4 worm cellular contexts compared by ENCODE assay signal in genomic region chrII:14441144-14441543, ce11.
A peak's percentile ranks its signal among the peaks of the same experiment; 100 is the strongest.
TF ChIP-seq lines count a peak whose summit lies in the region.

Gene smg-8 (plus strand): TSS chrII:14441409.

TF ChIP-seq in whole organism, L2 larva, 48 proteins besides CTCF, POLR2A, EP300 and RAD21 (continues in another document):
- TF ChIP-seq lin-13 (GFP tag; optimal IDR thresholded peaks at IDR 0.05; lab: Kevin White, UChicago) (peak; percentile 85), snpc-4 (tag; optimal IDR thresholded peaks at IDR 0.05; lab: Kevin White, UChicago) (peak; percentile 68), nhr-25 (tag; optimal IDR thresholded peaks at IDR 0.05; lab: Kevin White, UChicago) (peak; percentile 75), C34F6.9 (tag; optimal IDR thresholded peaks at IDR 0.05; lab: Kevin White, UChicago) (peak; percentile 86), mab-5 (tag; optimal IDR thresholded peaks at IDR 0.05; lab: Kevin White, UChicago) (peak; percentile 75), unc-55 (GFP tag; optimal IDR thresholded peaks at IDR 0.05; lab: Kevin White, UChicago) (peak; percentile 95), lsy-2 (tag; optimal IDR thresholded peaks at IDR 0.05; lab: Kevin White, UChicago) (peak; percentile 74 to 88), skn-1 (tag; optimal IDR thresholded peaks at IDR 0.05; lab: Kevin White, UChicago) (no peak), ZK546.5 (tag; optimal IDR thresholded peaks at IDR 0.05; lab: Kevin White, UChicago) (peak; percentile 16), F13H6.1 (tag; optimal IDR thresholded peaks at IDR 0.05; lab: Kevin White, UChicago) (peak; percentile 43), lin-11 (tag; optimal IDR thresholded peaks at IDR 0.05; lab: Kevin White, UChicago) (peak; percentile 22), nhr-21 (tag; optimal IDR thresholded peaks at IDR 0.05; lab: Kevin White, UChicago) (peak; percentile 57), sem-4 (tag; optimal IDR thresholded peaks at IDR 0.05; lab: Kevin White, UChicago) (peak; percentile 50), gmeb-1 (tag; optimal IDR thresholded peaks at IDR 0.05; lab: Kevin White, UChicago) (peak; percentile 97), elt-1 (tag; optimal IDR thresholded peaks at IDR 0.05; lab: Kevin White, UChicago) (no peak), sma-3 (GFP tag; optimal IDR thresholded peaks at IDR 0.05; lab: Kevin White, UChicago) (no peak), nhr-77 (tag; optimal IDR thresholded peaks at IDR 0.05; lab: Kevin White, UChicago) (peak; percentile 6), lin-39 (tag; optimal IDR thresholded peaks at IDR 0.05; lab: Kevin White, UChicago) (no peak), mbf-1 (tag; optimal IDR thresholded peaks at IDR 0.05; lab: Kevin White, UChicago) (no peak), fos-1 (tag; optimal IDR thresholded peaks at IDR 0.05; lab: Kevin White, UChicago) (peak; percentile 36), ztf-4 (tag; optimal IDR thresholded peaks at IDR 0.05; lab: Kevin White, UChicago) (peak; percentile 2), nhr-6 (tag; optimal IDR thresholded peaks at IDR 0.05; lab: Kevin White, UChicago) (peak; percentile 65), nhr-129 (tag; optimal IDR thresholded peaks at IDR 0.05; lab: Kevin White, UChicago) (peak; percentile 72)

TF ChIP-seq in whole organism, L4 larva, 104 proteins besides CTCF, POLR2A, EP300 and RAD21 (continues in another document):
- TF ChIP-seq nhr-77 (tag; optimal IDR thresholded peaks at IDR 0.05; lab: Kevin White, UChicago): peak; percentile 88
- no peak for TF ChIP-seq egl-43 (GFP tag; IDR thresholded peaks at IDR 0.05; lab: Robert Waterston, UW)
- 0 out of 2 replicates have a peak, but pooled peaks have one; percentile 18 for TF ChIP-seq ceh-20 (GFP tag; IDR thresholded peaks at IDR 0.05; lab: Robert Waterston, UW)
- TF ChIP-seq ZK337.2 (GFP tag; IDR thresholded peaks at IDR 0.05; lab: Robert Waterston, UW): no peak
- no peak for TF ChIP-seq pha-4 (GFP tag; IDR thresholded peaks at IDR 0.05; lab: Robert Waterston, UW)
- peak; percentile 93 for TF ChIP-seq pha-4 (tag; optimal IDR thresholded peaks at IDR 0.05; lab: Kevin White, UChicago)
- peak; percentile 31 for TF ChIP-seq lin-13 (GFP tag; optimal IDR thresholded peaks at IDR 0.05; lab: Kevin White, UChicago)
- peak; percentile 70 for TF ChIP-seq hlh-30 (tag; optimal IDR thresholded peaks at IDR 0.05; lab: Kevin White, UChicago; ENCODE audit: insufficient read depth)
- no peak for TF ChIP-seq ztf-7 (tag; optimal IDR thresholded peaks at IDR 0.05; lab: Kevin White, UChicago)
- TF ChIP-seq nhr-28 (tag; optimal IDR thresholded peaks at IDR 0.05; lab: Kevin White, UChicago): peak; percentile 27
- TF ChIP-seq mdl-1 (tag; optimal IDR thresholded peaks at IDR 0.05; lab: Kevin White, UChicago): peak in 1 of 2 experiments; percentile 43
- TF ChIP-seq jun-1 (tag; optimal IDR thresholded peaks at IDR 0.05; lab: Kevin White, UChicago): no peak
- TF ChIP-seq nhr-11 (tag; optimal IDR thresholded peaks at IDR 0.05; lab: Kevin White, UChicago): peak; percentile 38
- TF ChIP-seq unc-62 (GFP tag; optimal IDR thresholded peaks at IDR 0.05 in 1 of 2; lab: Kevin White, UChicago): peak in 1 of 2 experiments; percentile 59
- no peak for TF ChIP-seq unc-62 (tag; optimal IDR thresholded peaks at IDR 0.05; lab: Kevin White, UChicago)
- no peak for TF ChIP-seq daf-16 (GFP tag; optimal IDR thresholded peaks at IDR 0.05; lab: Kevin White, UChicago)
- TF ChIP-seq daf-16 (tag; optimal IDR thresholded peaks at IDR 0.05; lab: Kevin White, UChicago): peak; percentile 49
- TF ChIP-seq lin-15B (tag; optimal IDR thresholded peaks at IDR 0.05; lab: Kevin White, UChicago): peak; percentile 23
- peak; percentile 62; the same call in 1 of the 2 replicates for TF ChIP-seq hmg-1.1 (GFP tag; IDR thresholded peaks at IDR 0.05; lab: Robert Waterston, UW)
- TF ChIP-seq mxl-2 (GFP tag; conservative IDR thresholded peaks at IDR 0.05; lab: Robert Waterston, UW): no peak
- peak; percentile 60 for TF ChIP-seq mep-1 (tag; optimal IDR thresholded peaks at IDR 0.05; lab: Kevin White, UChicago)
- TF ChIP-seq ctbp-1 (GFP tag; IDR thresholded peaks at IDR 0.05; lab: Robert Waterston, UW): no peak
- TF ChIP-seq nhr-6 (tag; optimal IDR thresholded peaks at IDR 0.05; lab: Kevin White, UChicago): peak; percentile 25
- TF ChIP-seq dpl-1 (GFP tag; optimal IDR thresholded peaks at IDR 0.05; lab: Kevin White, UChicago): peak; percentile 96

TF ChIP-seq in whole organism, late embryonic, 69 proteins besides CTCF, POLR2A, EP300 and RAD21 (continues in another document):
- TF ChIP-seq Y22D7AL.16 (tag; optimal IDR thresholded peaks at IDR 0.05; lab: Kevin White, UChicago): no peak
- no peak for TF ChIP-seq pag-3 (tag; optimal IDR thresholded peaks at IDR 0.05; lab: Kevin White, UChicago; ENCODE audit: borderline replicate concordance)
- TF ChIP-seq ahr-1 (tag; optimal IDR thresholded peaks at IDR 0.05; lab: Kevin White, UChicago): no peak
- no peak for TF ChIP-seq fax-1 (tag; optimal IDR thresholded peaks at IDR 0.05; lab: Kevin White, UChicago)
- TF ChIP-seq fkh-10 (GFP tag; optimal IDR thresholded peaks at IDR 0.05; lab: Kevin White, UChicago): no peak
- peak; percentile 15 for TF ChIP-seq ceh-34 (tag; optimal IDR thresholded peaks at IDR 0.05; lab: Kevin White, UChicago)
- no peak for TF ChIP-seq ceh-22 (tag; optimal IDR thresholded peaks at IDR 0.05; lab: Kevin White, UChicago)
- TF ChIP-seq tbx-2 (tag; optimal IDR thresholded peaks at IDR 0.05; lab: Kevin White, UChicago): peak; percentile 27
- no peak for TF ChIP-seq pat-9 (tag; optimal IDR thresholded peaks at IDR 0.05; lab: Kevin White, UChicago)
- no peak for TF ChIP-seq ceh-19 (GFP tag; optimal IDR thresholded peaks at IDR 0.05; lab: Kevin White, UChicago)
- TF ChIP-seq che-1 (tag; optimal IDR thresholded peaks at IDR 0.05; lab: Kevin White, UChicago): no peak
- peak; percentile 80 for TF ChIP-seq nfya-1 (tag; optimal IDR thresholded peaks at IDR 0.05; lab: Kevin White, UChicago)
- TF ChIP-seq nhr-232 (tag; optimal IDR thresholded peaks at IDR 0.05; lab: Kevin White, UChicago): no peak
- no peak for TF ChIP-seq hlh-30 (tag; optimal IDR thresholded peaks at IDR 0.05; lab: Kevin White, UChicago; ENCODE audit: insufficient read depth)
- peak; percentile 77 for TF ChIP-seq unc-55 (GFP tag; optimal IDR thresholded peaks at IDR 0.05; lab: Kevin White, UChicago)
- no peak for TF ChIP-seq ceh-24 (tag; optimal IDR thresholded peaks at IDR 0.05; lab: Kevin White, UChicago)
- no peak for TF ChIP-seq elt-2 (tag; optimal IDR thresholded peaks at IDR 0.05; lab: Kevin White, UChicago)
- no peak for TF ChIP-seq sox-2 (GFP tag; IDR thresholded peaks at IDR 0.05; lab: Robert Waterston, UW)
- no peak for TF ChIP-seq odd-2 (tag; optimal IDR thresholded peaks at IDR 0.05; lab: Kevin White, UChicago)
- TF ChIP-seq unc-3 (GFP tag; conservative IDR thresholded peaks at IDR 0.05; lab: Robert Waterston, UW): no peak
- no peak for TF ChIP-seq unc-3 (tag; optimal IDR thresholded peaks at IDR 0.05; lab: Kevin White, UChicago)
- no peak for TF ChIP-seq eyg-1 (tag; optimal IDR thresholded peaks at IDR 0.05; lab: Kevin White, UChicago)
- no peak for TF ChIP-seq zip-5 (tag; optimal IDR thresholded peaks at IDR 0.05; lab: Kevin White, UChicago)
- TF ChIP-seq ceh-48 (tag; optimal IDR thresholded peaks at IDR 0.05; lab: Kevin White, UChicago): no peak
- TF ChIP-seq ceh-31 (tag; optimal IDR thresholded peaks at IDR 0.05; lab: Kevin White, UChicago): peak; percentile 44
- TF ChIP-seq F13H6.1 (tag; optimal IDR thresholded peaks at IDR 0.05; lab: Kevin White, UChicago): no peak
- TF ChIP-seq hlh-6 (tag; optimal IDR thresholded peaks at IDR 0.05; lab: Kevin White, UChicago): no peak

TF ChIP-seq in whole organism, mixed stage, embryonic, 35 proteins besides CTCF, POLR2A, EP300 and RAD21 (continues in another document):
- TF ChIP-seq flh-1 (GFP tag; optimal IDR thresholded peaks at IDR 0.05; lab: Kevin White, UChicago) (no peak), ceh-83 (GFP tag; optimal IDR thresholded peaks at IDR 0.05; lab: Kevin White, UChicago) (no peak), ceh-43 (GFP tag; optimal IDR thresholded peaks at IDR 0.05; lab: Kevin White, UChicago) (no peak), lin-32 (GFP tag; optimal IDR thresholded peaks at IDR 0.05; lab: Kevin White, UChicago) (no peak), unc-62 (GFP tag; optimal IDR thresholded peaks at IDR 0.05; lab: Kevin White, UChicago) (no peak), blmp-1 (tag; optimal IDR thresholded peaks at IDR 0.05; lab: Kevin White, UChicago) (no peak), sptf-1 (tag; optimal IDR thresholded peaks at IDR 0.05; lab: Kevin White, UChicago) (peak; percentile 11), M03D4.4 (tag; optimal IDR thresholded peaks at IDR 0.05; lab: Kevin White, UChicago) (no peak), elt-3 (tag; optimal IDR thresholded peaks at IDR 0.05; lab: Kevin White, UChicago) (no peak), zip-8 (tag; optimal IDR thresholded peaks at IDR 0.05; lab: Kevin White, UChicago) (no peak), ham-2 (GFP tag; optimal IDR thresholded peaks at IDR 0.05; lab: Kevin White, UChicago) (no peak), mab-5 (tag; optimal IDR thresholded peaks at IDR 0.05; lab: Kevin White, UChicago) (no peak), mep-1 (tag; optimal IDR thresholded peaks at IDR 0.05; lab: Kevin White, UChicago) (peak; percentile 82), sem-2 (GFP tag; optimal IDR thresholded peaks at IDR 0.05; lab: Kevin White, UChicago) (no peak), mls-2 (tag; optimal IDR thresholded peaks at IDR 0.05; lab: Kevin White, UChicago) (no peak), nhr-12 (tag; optimal IDR thresholded peaks at IDR 0.05; lab: Kevin White, UChicago) (no peak), hlh-1 (tag; optimal IDR thresholded peaks at IDR 0.05; lab: Kevin White, UChicago) (no peak), ztf-11 (tag; optimal IDR thresholded peaks at IDR 0.05; lab: Kevin White, UChicago) (no peak), nhr-28 (tag; optimal IDR thresholded peaks at IDR 0.05; lab: Kevin White, UChicago) (no peak), unc-39 (tag; optimal IDR thresholded peaks at IDR 0.05; lab: Kevin White, UChicago) (no peak), snpc-4 (tag; optimal IDR thresholded peaks at IDR 0.05; lab: Kevin White, UChicago) (no peak), nhr-2 (tag; optimal IDR thresholded peaks at IDR 0.05; lab: Kevin White, UChicago) (no peak), nhr-76 (tag; optimal IDR thresholded peaks at IDR 0.05; lab: Kevin White, UChicago) (no peak), pha-4 (tag; optimal IDR thresholded peaks at IDR 0.05; lab: Kevin White, UChicago) (peak; percentile 75), unc-120 (tag; optimal IDR thresholded peaks at IDR 0.05; lab: Kevin White, UChicago; ENCODE audit: poor library complexity, severe bottlenecking) (no peak), drap-1 (GFP tag; optimal IDR thresholded peaks at IDR 0.05; lab: Kevin White, UChicago) (no peak), lsy-2 (tag; optimal IDR thresholded peaks at IDR 0.05; lab: Kevin White, UChicago) (peak; percentile 81), elt-1 (tag; optimal IDR thresholded peaks at IDR 0.05; lab: Kevin White, UChicago; ENCODE audit: borderline replicate concordance, insufficient read depth) (no peak), cnd-1 (tag; optimal IDR thresholded peaks at IDR 0.05; lab: Kevin White, UChicago) (peak; percentile 13), tbx-8 (GFP tag; optimal IDR thresholded peaks at IDR 0.05; lab: Kevin White, UChicago) (no peak)
